Fruit fly (Drosophila melanogaster): Measurements from ENCODE around the gene rho-4.

rho-4 gene

dm6 chrX:11622649-11623425 is 23.2 kb downstream of the rho-4 start (continued):
- TF ChIP-seq dmrt93B (GFP tag; optimal IDR thresholded peaks at IDR 0.05) = peak; percentile 90
- TF ChIP-seq sage (GFP tag; optimal IDR thresholded peaks at IDR 0.05) = peak; percentile 97

- TF ChIP-seq sv (GFP tag; optimal IDR thresholded peaks at IDR 0.05) (peak; percentile 23), Hr83 (GFP tag; optimal IDR thresholded peaks at IDR 0.05; ENCODE audit: poor library complexity, severe bottlenecking) (no peak)
Observed at dm6 chrX:11628986-11629571, 29.4 kb downstream of the rho-4 start.

dm6 chrX:11631704-11632103 is 32.1 kb downstream of the rho-4 start:
- no peak for TF ChIP-seq brk (GFP tag; optimal IDR thresholded peaks at IDR 0.05)
- TF ChIP-seq GATAd (GFP tag; optimal IDR thresholded peaks at IDR 0.05) = no peak
- TF ChIP-seq rgr (GFP tag; optimal IDR thresholded peaks at IDR 0.05) = no peak
- TF ChIP-seq fru (GFP tag; optimal IDR thresholded peaks at IDR 0.05) = no peak
- no peak for TF ChIP-seq N (GFP tag; optimal IDR thresholded peaks at IDR 0.05)
- TF ChIP-seq Vsx2 (GFP tag; optimal IDR thresholded peaks at IDR 0.05; ENCODE audit: partially characterized antibody) = no peak
- no peak for TF ChIP-seq Sp1 (GFP tag; optimal IDR thresholded peaks at IDR 0.05)
- TF ChIP-seq jim (GFP tag; optimal IDR thresholded peaks at IDR 0.05) = no peak
- no peak for TF ChIP-seq CrebA (GFP tag; optimal IDR thresholded peaks at IDR 0.05; ENCODE audit: borderline replicate concordance)
- no peak for TF ChIP-seq woc (GFP tag; optimal IDR thresholded peaks at IDR 0.05)
- no peak for TF ChIP-seq br (GFP tag; optimal IDR thresholded peaks at IDR 0.05)
- no peak for TF ChIP-seq OdsH (GFP tag; optimal IDR thresholded peaks at IDR 0.05)
- no peak for TF ChIP-seq dsf (GFP tag; optimal IDR thresholded peaks at IDR 0.05; ENCODE audit: borderline replicate concordance)
- no peak for TF ChIP-seq Abd-B (GFP tag; optimal IDR thresholded peaks at IDR 0.05)
- TF ChIP-seq Dfd (GFP tag; optimal IDR thresholded peaks at IDR 0.05) = no peak
- TF ChIP-seq h (GFP tag; optimal IDR thresholded peaks at IDR 0.05) = no peak
- TF ChIP-seq Dif (GFP tag; optimal IDR thresholded peaks at IDR 0.05; ENCODE audit: partially characterized antibody) = no peak

dm6 chrX:11640477-11640876 is 40.8 kb downstream of the rho-4 start:
- TF ChIP-seq rgr (GFP tag; optimal IDR thresholded peaks at IDR 0.05) (no peak), Vsx2 (GFP tag; optimal IDR thresholded peaks at IDR 0.05; ENCODE audit: partially characterized antibody) (no peak), Myc (optimal IDR thresholded peaks at IDR 0.05) (no peak), OdsH (GFP tag; optimal IDR thresholded peaks at IDR 0.05) (no peak), tai (GFP tag; optimal IDR thresholded peaks at IDR 0.05) (no peak), br (GFP tag; optimal IDR thresholded peaks at IDR 0.05) (no peak), pan (optimal IDR thresholded peaks at IDR 0.05) (no peak), GATAd (GFP tag; optimal IDR thresholded peaks at IDR 0.05) (no peak), dmrt93B (GFP tag; optimal IDR thresholded peaks at IDR 0.05) (no peak), Sp1 (GFP tag; optimal IDR thresholded peaks at IDR 0.05) (no peak), Hr78 (GFP tag; optimal IDR thresholded peaks at IDR 0.05) (no peak), Rel (GFP tag; optimal IDR thresholded peaks at IDR 0.05) (no peak), Rel (tag; optimal IDR thresholded peaks at IDR 0.05) (no peak), Dfd (GFP tag; optimal IDR thresholded peaks at IDR 0.05) (no peak), foxo (GFP tag; optimal IDR thresholded peaks at IDR 0.05) (no peak), sage (GFP tag; optimal IDR thresholded peaks at IDR 0.05) (no peak), CrebA (GFP tag; optimal IDR thresholded peaks at IDR 0.05; ENCODE audit: borderline replicate concordance) (no peak), psq (GFP tag; optimal IDR thresholded peaks at IDR 0.05) (no peak), Abd-B (GFP tag; optimal IDR thresholded peaks at IDR 0.05) (no peak)

- TF ChIP-seq CrebA (GFP tag; optimal IDR thresholded peaks at IDR 0.05; ENCODE audit: borderline replicate concordance) (no peak), sv (GFP tag; optimal IDR thresholded peaks at IDR 0.05) (no peak), Myc (optimal IDR thresholded peaks at IDR 0.05) (no peak), brk (GFP tag; optimal IDR thresholded peaks at IDR 0.05) (no peak), Hr78 (GFP tag; optimal IDR thresholded peaks at IDR 0.05) (no peak), Rel (GFP tag; optimal IDR thresholded peaks at IDR 0.05) (no peak), Rel (tag; optimal IDR thresholded peaks at IDR 0.05) (no peak), CG9705 (GFP tag; optimal IDR thresholded peaks at IDR 0.05) (no peak), CG32264 (GFP tag; optimal IDR thresholded peaks at IDR 0.05) (no peak), br (GFP tag; optimal IDR thresholded peaks at IDR 0.05) (no peak), Dif (GFP tag; optimal IDR thresholded peaks at IDR 0.05; ENCODE audit: partially characterized antibody) (no peak)
Observed at dm6 chrX:11643227-11643626, 43.6 kb downstream of the rho-4 start.

Measured in whole organism, wandering third instar larva.